Worm (Caenorhabditis elegans): ENCODE data around the gene F49E12.12.
A peak's percentile ranks its signal among the peaks of the same experiment; 100 is the strongest.

Gene F49E12.12

ce11 chrII:8386897-8387296, 5.6 kb downstream of the F49E12.12 start:
- TF ChIP-seq tbx-7 (tag; optimal IDR thresholded peaks at IDR 0.05): no peak
- no peak for TF ChIP-seq hlh-30 (tag; optimal IDR thresholded peaks at IDR 0.05; ENCODE audit: insufficient read depth)
- TF ChIP-seq F13H6.1 (tag; optimal IDR thresholded peaks at IDR 0.05): no peak
- no peak for TF ChIP-seq elt-2 (tag; optimal IDR thresholded peaks at IDR 0.05)
- TF ChIP-seq ztf-16 (tag; optimal IDR thresholded peaks at IDR 0.05): no peak
- no peak for TF ChIP-seq unc-86 (tag; optimal IDR thresholded peaks at IDR 0.05)
- no peak for TF ChIP-seq K02D7.2 (tag; optimal IDR thresholded peaks at IDR 0.05)
- no peak for TF ChIP-seq ceh-30 (tag; optimal IDR thresholded peaks at IDR 0.05)
- no peak for TF ChIP-seq nhr-11 (tag; optimal IDR thresholded peaks at IDR 0.05)
- TF ChIP-seq che-1 (tag; optimal IDR thresholded peaks at IDR 0.05): no peak
- TF ChIP-seq lin-11 (tag; optimal IDR thresholded peaks at IDR 0.05): no peak
- TF ChIP-seq pqm-1 (tag; optimal IDR thresholded peaks at IDR 0.05): no peak
- TF ChIP-seq ceh-48 (tag; optimal IDR thresholded peaks at IDR 0.05): no peak
- TF ChIP-seq ets-4 (tag; optimal IDR thresholded peaks at IDR 0.05): no peak
- no peak for TF ChIP-seq ceh-31 (tag; optimal IDR thresholded peaks at IDR 0.05)
- TF ChIP-seq hlh-6 (tag; optimal IDR thresholded peaks at IDR 0.05): no peak
- TF ChIP-seq ceh-22 (tag; optimal IDR thresholded peaks at IDR 0.05): no peak
- no peak for TF ChIP-seq ceh-2 (tag; optimal IDR thresholded peaks at IDR 0.05)
- no peak for TF ChIP-seq sox-2 (GFP tag; IDR thresholded peaks at IDR 0.05)
- no peak for TF ChIP-seq ceh-14 (tag; optimal IDR thresholded peaks at IDR 0.05)

DNA sequence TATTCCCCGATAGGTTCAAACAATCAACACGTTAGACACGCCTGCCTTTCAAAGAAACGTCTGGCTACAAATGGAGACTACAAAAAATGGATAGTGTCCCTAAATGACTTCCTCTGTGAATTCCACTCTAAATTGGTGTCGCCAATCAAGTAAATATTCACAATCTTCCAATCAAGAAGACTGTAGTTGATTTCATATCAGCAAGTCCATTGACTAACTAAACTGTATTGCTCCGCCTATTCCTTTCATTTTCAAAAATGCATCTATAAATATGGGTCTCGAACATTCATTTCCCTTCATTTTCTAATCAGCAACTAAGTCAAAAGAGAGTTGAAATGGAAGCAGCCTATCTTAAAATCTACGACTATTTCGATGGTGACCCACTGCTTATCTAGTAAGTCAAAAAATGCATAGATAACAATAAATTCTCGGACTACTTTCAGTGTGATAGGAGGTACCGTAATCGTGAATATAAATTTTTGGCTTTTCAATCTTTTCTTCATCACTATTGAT, 6.8 kb downstream of the F49E12.12 start, which contains the start of gene drd-1:
drd-1 (plus strand) TSS at position 51 of the 513 bp plus-strand sequence.
- peak; percentile 68 for TF ChIP-seq elt-2 (tag; optimal IDR thresholded peaks at IDR 0.05)
- TF ChIP-seq pat-9 (tag; optimal IDR thresholded peaks at IDR 0.05): no peak
- no peak for TF ChIP-seq ceh-48 (tag; optimal IDR thresholded peaks at IDR 0.05)
- TF ChIP-seq pag-3 (tag; optimal IDR thresholded peaks at IDR 0.05; ENCODE audit: borderline replicate concordance): no peak
- TF ChIP-seq gmeb-2 (tag; optimal IDR thresholded peaks at IDR 0.05): no peak
- no peak for TF ChIP-seq rnt-1 (tag; optimal IDR thresholded peaks at IDR 0.05)
- no peak for TF ChIP-seq unc-42 (tag; optimal IDR thresholded peaks at IDR 0.05)

DNA sequence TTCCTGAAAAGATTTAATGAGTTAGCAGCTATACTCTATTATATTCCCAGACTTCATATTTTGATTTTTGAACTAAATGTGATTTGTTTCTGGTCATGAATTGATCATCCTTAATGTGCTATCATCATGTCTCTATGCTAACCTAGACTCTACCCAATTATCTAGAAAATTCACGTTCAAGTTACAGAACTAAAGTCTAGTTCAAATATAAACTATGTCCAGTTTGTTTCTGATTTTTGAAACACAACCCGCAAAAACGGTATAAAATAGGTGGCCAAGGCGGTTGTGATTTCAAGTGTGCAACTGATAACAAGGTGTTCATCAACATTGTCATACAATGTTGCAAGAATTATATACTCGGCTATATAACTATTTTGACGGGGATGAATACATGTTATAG, 9.5 kb downstream of the F49E12.12 start, which contains the start of gene F49E12.10:
F49E12.10 (plus strand) TSS at position 301 of the 400 bp plus-strand sequence.
- TF ChIP-seq K09A11.1 (tag; optimal IDR thresholded peaks at IDR 0.05; ENCODE audit: insufficient read depth) (no peak), zip-5 (tag; optimal IDR thresholded peaks at IDR 0.05) (no peak), ceh-30 (tag; optimal IDR thresholded peaks at IDR 0.05) (no peak), ceh-22 (tag; optimal IDR thresholded peaks at IDR 0.05) (no peak), lim-6 (tag; optimal IDR thresholded peaks at IDR 0.05) (no peak), ceh-14 (tag; optimal IDR thresholded peaks at IDR 0.05) (no peak), elt-4 (tag; optimal IDR thresholded peaks at IDR 0.05) (no peak), ceh-24 (tag; optimal IDR thresholded peaks at IDR 0.05) (no peak), fax-1 (tag; optimal IDR thresholded peaks at IDR 0.05) (no peak), hlh-15 (tag; optimal IDR thresholded peaks at IDR 0.05) (no peak)

ce11 chrII:8392215-8392614, 10.9 kb downstream of the F49E12.12 start:
- TF ChIP-seq ets-4 (tag; optimal IDR thresholded peaks at IDR 0.05) (no peak), hlh-6 (tag; optimal IDR thresholded peaks at IDR 0.05) (no peak), C08G9.2 (tag; optimal IDR thresholded peaks at IDR 0.05) (no peak)

DNA sequence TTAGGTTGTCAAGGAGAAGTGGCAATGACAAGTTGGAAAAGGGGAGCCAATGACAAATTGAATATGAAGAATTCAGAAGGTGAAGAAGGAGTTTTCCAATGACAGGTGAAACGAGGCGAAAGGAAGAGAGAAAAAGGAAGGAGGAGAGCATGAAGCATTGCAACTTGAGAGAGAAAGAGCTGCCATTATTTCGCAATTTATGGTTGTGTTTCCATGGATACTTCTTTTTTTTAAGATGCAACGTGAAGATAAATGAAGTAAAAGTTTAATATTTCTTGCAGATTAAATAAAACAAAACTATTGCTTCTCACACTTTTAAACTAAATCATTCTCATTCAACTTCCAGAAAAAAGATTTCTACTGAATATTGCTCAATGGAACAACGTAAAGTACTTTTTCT, 12.9 kb downstream of the F49E12.12 start, which contains the start of gene F49E12.8:
F49E12.8 (minus strand) TSS at position 101 of the 400 bp plus-strand sequence.
- TF ChIP-seq fax-1 (tag; optimal IDR thresholded peaks at IDR 0.05) (no peak), ceh-31 (tag; optimal IDR thresholded peaks at IDR 0.05) (no peak), tbx-2 (tag; optimal IDR thresholded peaks at IDR 0.05) (no peak), fkh-6 (tag; optimal IDR thresholded peaks at IDR 0.05) (no peak), madf-2 (tag; optimal IDR thresholded peaks at IDR 0.05) (no peak), npax-4 (tag; optimal IDR thresholded peaks at IDR 0.05) (no peak), K02D7.2 (tag; optimal IDR thresholded peaks at IDR 0.05) (no peak), pax-1 (tag; optimal IDR thresholded peaks at IDR 0.05) (no peak), ceh-9 (tag; optimal IDR thresholded peaks at IDR 0.05) (no peak), ceh-14 (tag; optimal IDR thresholded peaks at IDR 0.05) (no peak), ceh-30 (tag; optimal IDR thresholded peaks at IDR 0.05) (no peak), unc-3 (GFP tag; conservative IDR thresholded peaks at IDR 0.05) (no peak), unc-3 (tag; optimal IDR thresholded peaks at IDR 0.05) (no peak), sox-4 (tag; optimal IDR thresholded peaks at IDR 0.05) (no peak), ahr-1 (tag; optimal IDR thresholded peaks at IDR 0.05) (no peak)

Data from whole organism, late embryonic.